Worm (Caenorhabditis elegans) whole organism, late embryonic: ENCODE results near the gene fbxa-29.
A peak's percentile ranks its signal among the peaks of the same experiment; 100 is the strongest.

Experiments used
- F13H6.1 ChIP-seq: sonication (generic microtip); optimal IDR thresholded peaks from 2 replicates; lab custom pipeline; 2016; ENCODE audit warnings: missing genetic modification characterization, missing compliant biosample characterization
- K09A11.1 ChIP-seq: sonication (generic microtip); optimal IDR thresholded peaks from 2 replicates; lab custom pipeline; 2017; ENCODE audit warnings: antibody characterized with exemption, mild to moderate bottlenecking, missing genetic modification characterization, missing compliant biosample characterization; ENCODE audit not compliant: insufficient read depth
- T23F11.4 ChIP-seq: fragments of 200-800 bp; sonication (Bioruptor generic); optimal IDR thresholded peaks from 2 replicates; lab custom pipeline; 2018; ENCODE audit warnings: mild to moderate bottlenecking, missing genetic modification characterization, missing compliant biosample characterization
- ceh-18 ChIP-seq: sonication (generic microtip); optimal IDR thresholded peaks from 2 replicates; lab custom pipeline; 2016; ENCODE audit warnings: missing genetic modification characterization, missing compliant biosample characterization
- ceh-19 ChIP-seq: fragments of 200-800 bp; sonication (Bioruptor generic); optimal IDR thresholded peaks from 2 replicates; lab custom pipeline; 2018; ENCODE audit warnings: mild to moderate bottlenecking, missing genetic modification characterization, missing compliant biosample characterization
- ceh-2 ChIP-seq: sonication (generic microtip); optimal IDR thresholded peaks from 2 replicates; lab custom pipeline; 2016; ENCODE audit warnings: missing genotype, missing genetic modification characterization, missing compliant biosample characterization
- ceh-22 ChIP-seq: sonication (generic microtip); optimal IDR thresholded peaks from 2 replicates; lab custom pipeline; 2017; ENCODE audit warnings: missing biosample characterization, missing genetic modification characterization
- ceh-31 ChIP-seq: sonication (generic microtip); optimal IDR thresholded peaks from 2 replicates; lab custom pipeline; 2016; ENCODE audit warnings: missing genetic modification characterization, missing compliant biosample characterization
- ceh-34 ChIP-seq: sonication (generic microtip); optimal IDR thresholded peaks from 2 replicates; lab custom pipeline; 2016; ENCODE audit warnings: mild to moderate bottlenecking, missing genetic modification characterization, missing compliant biosample characterization
- ceh-45 ChIP-seq: fragments of 200-800 bp; sonication (Bioruptor generic); IDR thresholded peaks from 2 replicates; pipeline ENCODE4 v1.3.6; 2022; ENCODE audit warnings: missing genetic modification reagents, missing genetic modification characterization, missing compliant biosample characterization
- ceh-48 ChIP-seq: sonication (generic microtip); optimal IDR thresholded peaks from 2 replicates; lab custom pipeline; 2016; ENCODE audit warnings: missing genetic modification characterization, inconsistent platforms, missing compliant biosample characterization
- che-1 ChIP-seq: sonication (generic microtip); optimal IDR thresholded peaks from 2 replicates; lab custom pipeline; 2016; ENCODE audit warnings: mild to moderate bottlenecking, missing genetic modification characterization, missing compliant biosample characterization
- elt-2 ChIP-seq: sonication (generic microtip); optimal IDR thresholded peaks from 2 replicates; lab custom pipeline; 2016; ENCODE audit warnings: missing genetic modification reagents, missing genetic modification characterization, missing compliant biosample characterization
- fkh-10 ChIP-seq: fragments of 150-350 bp; optimal IDR thresholded peaks from 2 replicates; lab custom pipeline; 2014; ENCODE audit warnings: missing biosample characterization, missing genetic modification reagents, missing genetic modification characterization
- fkh-6 ChIP-seq: sonication (generic microtip); optimal IDR thresholded peaks from 2 replicates; lab custom pipeline; 2016; ENCODE audit warnings: missing genetic modification characterization, missing compliant biosample characterization
- hlh-15 ChIP-seq: sonication (generic microtip); optimal IDR thresholded peaks from 2 replicates; lab custom pipeline; 2016; ENCODE audit warnings: missing genetic modification characterization, missing compliant biosample characterization
- hlh-30 ChIP-seq: sonication (generic microtip); optimal IDR thresholded peaks from 2 replicates; lab custom pipeline; 2017; ENCODE audit warnings: antibody characterized with exemption, missing genetic modification characterization, missing compliant biosample characterization; ENCODE audit not compliant: insufficient read depth
- hlh-6 ChIP-seq: sonication (generic microtip); optimal IDR thresholded peaks from 2 replicates; lab custom pipeline; 2016; ENCODE audit warnings: missing genotype, missing genetic modification characterization, missing compliant biosample characterization
- hlh-8 ChIP-seq: sonication (generic microtip); optimal IDR thresholded peaks from 2 replicates; lab custom pipeline; 2016; ENCODE audit warnings: missing genotype, missing genetic modification characterization, missing compliant biosample characterization
- lim-6 ChIP-seq: sonication (generic microtip); optimal IDR thresholded peaks from 2 replicates; lab custom pipeline; 2016; ENCODE audit warnings: missing genetic modification characterization, missing compliant biosample characterization
- madf-2 ChIP-seq: sonication (generic microtip); optimal IDR thresholded peaks from 2 replicates; lab custom pipeline; 2017; ENCODE audit warnings: missing genetic modification characterization, missing compliant biosample characterization
- nhr-11 ChIP-seq: fragments of 150-350 bp; optimal IDR thresholded peaks from 2 replicates; lab custom pipeline; 2014; ENCODE audit warnings: missing biosample characterization, missing genetic modification characterization
- odd-2 ChIP-seq: sonication (generic microtip); optimal IDR thresholded peaks from 2 replicates; lab custom pipeline; 2017; ENCODE audit warnings: antibody characterized with exemption, mild to moderate bottlenecking, missing genetic modification characterization, missing compliant biosample characterization
- pag-3 ChIP-seq: sonication (generic microtip); optimal IDR thresholded peaks from 2 replicates; lab custom pipeline; 2016; ENCODE audit warnings: missing compliant biosample characterization, missing genetic modification characterization, borderline replicate concordance
- pat-9 ChIP-seq: fragments of 200-800 bp; sonication (Bioruptor generic); optimal IDR thresholded peaks from 2 replicates; lab custom pipeline; 2018; ENCODE audit warnings: mild to moderate bottlenecking, missing genetic modification characterization, moderate library complexity, missing compliant biosample characterization
- pha-2 ChIP-seq: sonication (generic microtip); optimal IDR thresholded peaks from 2 replicates; lab custom pipeline; 2017; ENCODE audit warnings: mild to moderate bottlenecking, missing genetic modification characterization, missing compliant biosample characterization
- pros-1 ChIP-seq: fragments of 150-350 bp; optimal IDR thresholded peaks from 2 replicates; lab custom pipeline; 2014; ENCODE audit warnings: missing biosample characterization, missing genetic modification reagents, missing genetic modification characterization
- ref-2 ChIP-seq: sonication (generic microtip); optimal IDR thresholded peaks from 2 replicates; lab custom pipeline; 2016; ENCODE audit warnings: missing genetic modification characterization, missing compliant biosample characterization
- sox-4 ChIP-seq: sonication (generic microtip); optimal IDR thresholded peaks from 2 replicates; lab custom pipeline; 2017; ENCODE audit warnings: mild to moderate bottlenecking, missing genetic modification characterization, inconsistent platforms, missing compliant biosample characterization
- tbx-2 ChIP-seq: sonication (generic microtip); optimal IDR thresholded peaks from 2 replicates; lab custom pipeline; 2016; ENCODE audit warnings: missing genetic modification characterization, missing compliant biosample characterization
- tbx-7 ChIP-seq: sonication (generic microtip); optimal IDR thresholded peaks from 2 replicates; lab custom pipeline; 2016; ENCODE audit warnings: missing genotype, missing genetic modification characterization, missing compliant biosample characterization
- ttx-3 ChIP-seq: sonication (generic microtip); optimal IDR thresholded peaks from 2 replicates; lab custom pipeline; 2016; ENCODE audit warnings: missing genetic modification reagents, missing genetic modification characterization, missing compliant biosample characterization
- ztf-16 ChIP-seq: sonication (generic microtip); optimal IDR thresholded peaks from 2 replicates; lab custom pipeline; 2017; ENCODE audit warnings: missing genetic modification characterization, missing compliant biosample characterization

fbxa-29 gene

DNA sequence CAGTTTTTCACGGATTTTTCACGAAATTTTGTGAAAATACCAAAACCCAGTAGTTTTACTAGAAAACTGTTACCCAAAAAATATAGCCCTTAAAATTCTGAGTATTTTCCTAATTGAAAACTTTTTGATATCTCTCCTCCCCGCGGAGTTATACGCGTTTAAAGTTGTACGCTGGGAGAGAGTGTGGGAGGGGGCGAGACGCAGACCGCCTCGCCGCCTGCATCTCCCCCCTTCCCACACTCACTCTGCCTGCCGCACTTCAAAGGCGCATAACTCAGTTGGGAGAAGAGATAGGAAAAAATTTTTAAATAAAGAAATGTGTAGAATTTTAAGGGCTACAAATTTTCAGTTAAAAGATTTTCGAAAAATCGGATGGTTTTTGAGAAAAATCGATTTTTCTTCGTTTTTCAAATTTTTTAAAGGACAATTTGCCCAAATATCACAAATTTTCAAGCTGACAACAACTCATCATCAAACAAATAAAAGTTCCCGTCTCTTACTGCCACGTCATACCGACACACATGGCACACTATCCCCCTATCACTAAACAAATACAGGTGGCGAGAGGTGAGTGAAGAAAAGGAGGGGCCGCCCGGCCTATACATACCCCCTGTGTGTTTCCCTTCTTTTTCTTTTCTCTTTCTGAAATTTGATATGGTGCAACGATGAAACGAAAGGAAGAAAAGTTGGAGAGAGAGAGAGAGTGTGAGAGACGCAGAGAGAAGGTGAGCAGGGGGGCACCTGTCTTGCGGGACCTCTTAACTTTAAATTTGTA lies 50.0 kb downstream of the fbxa-29 start (continued):
- TF ChIP-seq hlh-8 = no peak
- no peak for TF ChIP-seq hlh-15 (tag; lab: Kevin White, UChicago)
- no peak for TF ChIP-seq hlh-30 (tag; lab: Kevin White, UChicago)
- TF ChIP-seq madf-2 (tag; lab: Kevin White, UChicago) = no peak
- no peak for TF ChIP-seq ceh-48 (tag; lab: Kevin White, UChicago)
- no peak for TF ChIP-seq pat-9 (tag; lab: Kevin White, UChicago)
- no peak for TF ChIP-seq ceh-2 (tag; lab: Kevin White, UChicago)
- no peak for TF ChIP-seq T23F11.4 (GFP tag; lab: Kevin White, UChicago)
- no peak for TF ChIP-seq sox-4
- TF ChIP-seq pha-2 (tag; lab: Kevin White, UChicago) = no peak
- TF ChIP-seq ztf-16 = no peak
- TF ChIP-seq tbx-7 (tag; lab: Kevin White, UChicago) = no peak
- no peak for TF ChIP-seq pros-1 (tag; lab: Kevin White, UChicago)
- no peak for TF ChIP-seq ref-2
- no peak for TF ChIP-seq K09A11.1 (tag; lab: Kevin White, UChicago)
- TF ChIP-seq ceh-34 = peak; percentile 99
- no peak for TF ChIP-seq F13H6.1 (tag; lab: Kevin White, UChicago)
- peak; percentile 30 for TF ChIP-seq ceh-18
- no peak for TF ChIP-seq odd-2 (tag; lab: Kevin White, UChicago)
- TF ChIP-seq ceh-19 (GFP tag; lab: Kevin White, UChicago) = no peak
- no peak for TF ChIP-seq hlh-6 (tag; lab: Kevin White, UChicago)
- no peak for TF ChIP-seq ceh-31 (tag; lab: Kevin White, UChicago)
- TF ChIP-seq lim-6 (tag; lab: Kevin White, UChicago) = no peak
- TF ChIP-seq fkh-6 (tag; lab: Kevin White, UChicago) = no peak
- TF ChIP-seq ceh-45 (GFP tag; lab: Robert Waterston, UW) = no peak
- no peak for TF ChIP-seq che-1
- TF ChIP-seq pag-3 (tag; lab: Kevin White, UChicago) = no peak
- TF ChIP-seq ttx-3 (tag; lab: Kevin White, UChicago) = no peak
- TF ChIP-seq ceh-22 (tag; lab: Kevin White, UChicago) = no peak
- peak; percentile 3 for TF ChIP-seq tbx-2 (tag; lab: Kevin White, UChicago)

DNA sequence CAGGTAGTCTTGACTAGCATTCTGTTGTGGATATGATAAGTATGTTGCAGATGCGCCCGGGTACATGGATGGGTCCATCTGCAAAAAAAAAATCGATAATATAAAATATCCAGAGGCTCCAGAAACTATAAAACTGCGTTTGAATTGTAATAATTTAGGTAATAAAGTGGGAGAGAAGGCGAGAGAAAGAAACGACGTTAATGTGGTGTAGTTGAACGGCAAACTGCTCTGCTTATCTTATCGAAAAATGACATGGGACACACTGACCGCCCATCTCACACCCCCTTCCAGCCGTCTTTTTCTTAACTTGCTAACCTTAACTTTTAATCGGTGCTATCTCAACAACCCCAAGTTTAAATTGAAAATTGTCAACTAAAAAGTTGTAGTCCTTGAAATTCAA lies 51.5 kb downstream of the fbxa-29 start:
- TF ChIP-seq pag-3 (tag; lab: Kevin White, UChicago) (no peak), fkh-10 (GFP tag; lab: Kevin White, UChicago) (no peak), nhr-11 (tag; lab: Kevin White, UChicago) (no peak), madf-2 (tag; lab: Kevin White, UChicago) (no peak), elt-2 (tag; lab: Kevin White, UChicago) (peak; percentile 61)
